Fruit fly (Drosophila melanogaster) whole organism, pupa: ENCODE results near the gene cass.

ENCODE experiments used
- CG10348 ChIP-seq: fragments of 200-800 bp; sonication (Bioruptor generic); IDR thresholded peaks from 2 replicates; pipeline ENCODE4 v1.3.6; 2022; ENCODE audit warnings: missing biosample characterization, missing genetic modification characterization
- CG17806 ChIP-seq: fragments of 200-800 bp; sonication (Bioruptor generic); optimal IDR thresholded peaks from 2 replicates; lab custom pipeline; 2018; ENCODE audit warnings: missing biosample characterization, mild to moderate bottlenecking, missing genetic modification characterization, moderate library complexity
- CG4496 ChIP-seq: fragments of 200-800 bp; sonication (Bioruptor generic); IDR thresholded peaks from 3 replicates; pipeline ENCODE4 v1.3.6; 2022; ENCODE audit warnings: missing biosample characterization, missing genetic modification characterization
- D1 ChIP-seq: fragments of 200-800 bp; sonication (Bioruptor generic); optimal IDR thresholded peaks from 2 replicates; lab custom pipeline; 2018; ENCODE audit warnings: missing biosample characterization, mild to moderate bottlenecking, missing genetic modification characterization, moderate library complexity
- Ets98B ChIP-seq: fragments of 200-800 bp; sonication (Bioruptor generic); IDR thresholded peaks from 2 replicates; pipeline ENCODE4 v1.3.6; 2022; ENCODE audit warnings: missing biosample characterization, missing genetic modification characterization
- Snoo ChIP-seq: fragments of 200-800 bp; sonication (Bioruptor generic); optimal IDR thresholded peaks from 3 replicates; lab custom pipeline; 2017; ENCODE audit warnings: missing biosample characterization, mild to moderate bottlenecking, missing genetic modification characterization, inconsistent platforms
- fd96Ca ChIP-seq: fragments of 200-800 bp; sonication (Bioruptor generic); IDR thresholded peaks from 3 replicates; pipeline ENCODE4 v1.3.6; 2022; ENCODE audit warnings: missing biosample characterization, missing genetic modification characterization

DNA sequence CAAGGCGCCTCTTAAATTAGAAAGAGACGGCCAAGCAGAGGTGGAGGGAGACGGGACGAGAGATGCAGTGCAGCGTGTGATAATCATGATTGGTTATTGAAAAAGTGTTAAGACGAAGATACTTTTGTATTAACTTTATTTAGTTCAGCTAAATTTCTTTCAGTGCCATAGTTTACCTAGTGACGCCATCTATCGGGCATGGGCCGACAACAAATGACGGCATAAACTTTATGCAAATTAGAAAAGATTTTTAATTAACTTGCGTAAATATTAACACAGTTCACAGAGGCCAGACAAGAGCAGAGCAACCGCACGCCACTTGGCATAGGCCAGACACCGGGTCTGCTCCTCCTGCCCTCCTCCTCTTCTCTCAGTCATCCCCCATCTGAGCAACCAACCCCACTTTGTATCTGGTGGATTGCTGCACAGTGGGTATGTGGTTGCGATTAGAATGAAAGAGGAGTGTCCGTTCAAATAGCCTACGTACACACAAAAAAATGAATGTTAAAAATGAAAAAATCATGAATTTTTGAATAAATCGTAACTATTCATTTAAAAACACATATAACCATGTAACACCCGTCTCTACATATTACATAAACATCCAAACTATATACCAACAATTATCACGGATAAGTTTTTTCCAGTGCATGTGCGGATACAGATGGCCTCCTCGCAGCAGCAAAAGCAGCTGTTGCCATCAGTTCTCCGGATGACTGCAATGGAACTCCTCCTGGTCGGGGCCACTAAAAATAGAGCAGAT, 11.6 kb downstream of the cass start:
- TF ChIP-seq Ets98B (GFP tag; lab: Robert Waterston, UW) (peak; percentile 86; the same call in 1 of the 2 replicates), fd96Ca (GFP tag; lab: Robert Waterston, UW) (peak; percentile 70; the same call in 2 of the 3 replicates), CG4496 (GFP tag; lab: Robert Waterston, UW) (peak; percentile 87), D1 (tag; lab: Kevin White, UChicago) (peak; percentile 53), Snoo (tag; lab: Kevin White, UChicago) (peak; percentile 26), CG17806 (tag; lab: Kevin White, UChicago) (peak; percentile 81), CG10348 (peak; percentile 48; the same call in 1 of the 2 replicates)
